Worm (Caenorhabditis elegans) whole organism, L2 larva: ENCODE data around the gene cyp-34A1.

Source experiments
- ama-1 ChIP-seq: fragments of 150-350 bp; optimal IDR thresholded peaks from 2 replicates; lab custom pipeline; 2018; ENCODE audit warnings: inconsistent platforms
- ceh-82 ChIP-seq: fragments of 150-350 bp; optimal IDR thresholded peaks from 2 replicates; lab custom pipeline; 2014; ENCODE audit warnings: missing biosample characterization, missing genetic modification characterization
- elt-1 ChIP-seq: fragments of 150-350 bp; optimal IDR thresholded peaks from 2 replicates; lab custom pipeline; 2014; ENCODE audit warnings: missing biosample characterization, missing genetic modification characterization
- nhr-25 ChIP-seq: fragments of 150-350 bp; sonication (generic microtip); optimal IDR thresholded peaks from 3 replicates; lab custom pipeline; 2014; ENCODE audit warnings: missing biosample characterization, missing genetic modification characterization
- nhr-77 ChIP-seq: fragments of 150-350 bp; optimal IDR thresholded peaks from 2 replicates; lab custom pipeline; 2014; ENCODE audit warnings: missing biosample characterization, missing genetic modification characterization
- ztf-11 ChIP-seq: sonication (generic microtip); optimal IDR thresholded peaks from 2 replicates; lab custom pipeline; 2017; ENCODE audit warnings: missing biosample characterization, missing genetic modification characterization

- no peak for TF ChIP-seq ama-1 (lab: Kevin White, UChicago)
- TF ChIP-seq nhr-77 = no peak
- TF ChIP-seq ceh-82 (tag; lab: Kevin White, UChicago) = no peak
- no peak for TF ChIP-seq elt-1
- TF ChIP-seq ztf-11 (tag; lab: Kevin White, UChicago) = no peak
- no peak for TF ChIP-seq nhr-25 (tag; lab: Kevin White, UChicago)
These were observed 13.0 kb downstream of the cyp-34A1 start, which contains the start of gene srw-16 for ce11 chrV:15274757-15275156.
